Worm (Caenorhabditis elegans) whole organism, young adult: ENCODE results near the gene F47C12.8.

ENCODE experiments used
- F10E7.11 ChIP-seq: sonication (generic microtip); optimal IDR thresholded peaks from 2 replicates; lab custom pipeline; 2017; ENCODE audit warnings: mild to moderate bottlenecking, missing genetic modification characterization, moderate library complexity, missing compliant biosample characterization
- F22D6.2 ChIP-seq: sonication (generic microtip); optimal IDR thresholded peaks from 2 replicates; lab custom pipeline; 2016; ENCODE audit warnings: mild to moderate bottlenecking, missing genetic modification characterization, missing compliant biosample characterization
- F33H1.4 ChIP-seq: fragments of 200-800 bp; sonication (Bioruptor generic); IDR thresholded peaks from 2 replicates; pipeline ENCODE4 v1.3.6; 2022; ENCODE audit warnings: missing genetic modification reagents, missing genetic modification characterization, missing compliant biosample characterization
- F52B5.7 ChIP-seq: sonication (generic microtip); optimal IDR thresholded peaks from 2 replicates; lab custom pipeline; 2016; ENCODE audit warnings: mild to moderate bottlenecking, missing genetic modification characterization, missing compliant biosample characterization
- F55B11.4 ChIP-seq: sonication (generic microtip); optimal IDR thresholded peaks from 2 replicates; lab custom pipeline; 2016; ENCODE audit warnings: missing compliant biosample characterization, missing genetic modification characterization, borderline replicate concordance; ENCODE audit not compliant: insufficient read depth
- K12H6.12 ChIP-seq: fragments of 200-800 bp; sonication (Bioruptor generic); optimal IDR thresholded peaks from 2 replicates; lab custom pipeline; 2018; ENCODE audit warnings: mild to moderate bottlenecking, missing genetic modification characterization, missing compliant biosample characterization
- Y53F4B.3 ChIP-seq: fragments of 200-800 bp; sonication (Bioruptor generic); IDR thresholded peaks from 2 replicates; pipeline ENCODE4 v1.3.6; 2022; ENCODE audit warnings: missing genetic modification reagents, missing genetic modification characterization, missing compliant biosample characterization
- Y53G8AR.9 ChIP-seq: fragments of 200-800 bp; sonication (Bioruptor generic); conservative IDR thresholded peaks from 2 replicates; pipeline ENCODE4 v1.3.6; 2022; ENCODE audit warnings: missing genetic modification reagents, missing genetic modification characterization, missing compliant biosample characterization
- Y67H2A.10 ChIP-seq: fragments of 200-800 bp; sonication (Bioruptor generic); conservative IDR thresholded peaks from 2 replicates; pipeline ENCODE4 v1.3.6; 2022; ENCODE audit warnings: missing genetic modification reagents, missing genetic modification characterization, missing compliant biosample characterization
- ZK185.1 ChIP-seq: sonication (generic microtip); optimal IDR thresholded peaks from 2 replicates; lab custom pipeline; 2016; ENCODE audit warnings: mild to moderate bottlenecking, missing genetic modification characterization, missing compliant biosample characterization; ENCODE audit not compliant: poor library complexity, severe bottlenecking
- akir-1 ChIP-seq: fragments of 200-800 bp; sonication (Bioruptor generic); optimal IDR thresholded peaks from 2 replicates; lab custom pipeline; 2018; ENCODE audit warnings: mild to moderate bottlenecking, missing genetic modification characterization, moderate library complexity, missing compliant biosample characterization
- athp-1 ChIP-seq: sonication (generic microtip); optimal IDR thresholded peaks from 2 replicates; lab custom pipeline; 2017; ENCODE audit warnings: mild to moderate bottlenecking, missing genetic modification characterization, missing compliant biosample characterization
- bed-1 ChIP-seq: fragments of 200-800 bp; sonication (Bioruptor generic); IDR thresholded peaks from 2 replicates; pipeline ENCODE4 v1.3.6; 2022; ENCODE audit warnings: missing genetic modification reagents, missing genetic modification characterization, missing compliant biosample characterization
- dpl-1 ChIP-seq: fragments of 150-350 bp; optimal IDR thresholded peaks from 2 replicates; lab custom pipeline; 2014; ENCODE audit warnings: missing biosample characterization, missing genetic modification reagents, missing genetic modification characterization
- ekl-4 ChIP-seq: fragments of 200-800 bp; sonication (Bioruptor generic); IDR thresholded peaks from 2 replicates; pipeline ENCODE4 v1.3.6; 2022; ENCODE audit warnings: missing genetic modification reagents, missing genetic modification characterization, missing compliant biosample characterization
- fkh-3 ChIP-seq: sonication (generic microtip); optimal IDR thresholded peaks from 2 replicates; lab custom pipeline; 2016; ENCODE audit warnings: mild to moderate bottlenecking, missing genetic modification characterization, missing compliant biosample characterization
- hlh-12 ChIP-seq: sonication (generic microtip); optimal IDR thresholded peaks from 2 replicates; lab custom pipeline; 2016; ENCODE audit warnings: missing genetic modification characterization, missing compliant biosample characterization
- hlh-26 ChIP-seq: fragments of 200-800 bp; sonication (Bioruptor generic); conservative IDR thresholded peaks from 2 replicates; pipeline ENCODE4 v1.3.6; 2022; ENCODE audit warnings: missing genetic modification reagents, missing genetic modification characterization, missing compliant biosample characterization
- hsf-1 ChIP-seq: fragments of 200-800 bp; sonication (Bioruptor generic); IDR thresholded peaks from 2 replicates; pipeline ENCODE4 v1.3.6; 2022; ENCODE audit warnings: missing genetic modification reagents, missing genetic modification characterization, missing compliant biosample characterization
- lag-1 ChIP-seq: fragments of 200-800 bp; sonication (Bioruptor generic); IDR thresholded peaks from 2 replicates; pipeline ENCODE4 v1.3.6; 2022; ENCODE audit warnings: missing genetic modification reagents, missing genetic modification characterization, missing compliant biosample characterization
- let-607 ChIP-seq, 2 experiments: fragments of 200-800 bp in 1 of 2; sonication (Bioruptor generic) in 1 of 2; sonication (generic microtip) in 1 of 2; optimal IDR thresholded peaks; 2 replicates each; lab custom pipeline; 2016 to 2018; ENCODE audit warnings: mild to moderate bottlenecking in 2 of 2, missing compliant biosample characterization in 2 of 2, missing genetic modification characterization in 2 of 2, moderate library complexity in 2 of 2, missing genotype in 1 of 2
- madf-10 ChIP-seq: sonication (generic microtip); optimal IDR thresholded peaks from 2 replicates; lab custom pipeline; 2016; ENCODE audit warnings: mild to moderate bottlenecking, missing genetic modification characterization, missing compliant biosample characterization
- madf-3 ChIP-seq: fragments of 200-800 bp; sonication (Bioruptor generic); IDR thresholded peaks from 2 replicates; pipeline ENCODE4 v1.3.6; 2022; ENCODE audit warnings: missing genetic modification reagents, missing genetic modification characterization, missing compliant biosample characterization
- mes-4 ChIP-seq: sonication (generic microtip); optimal IDR thresholded peaks from 2 replicates; lab custom pipeline; 2016; ENCODE audit warnings: missing genotype, missing genetic modification characterization, missing compliant biosample characterization
- nfyb-1 ChIP-seq: fragments of 200-800 bp; sonication (Bioruptor generic); IDR thresholded peaks from 2 replicates; pipeline ENCODE4 v1.3.6; 2022; ENCODE audit warnings: missing genetic modification reagents, missing genetic modification characterization, missing compliant biosample characterization
- pbrm-1 ChIP-seq: fragments of 200-800 bp; sonication (Bioruptor generic); IDR thresholded peaks from 2 replicates; pipeline ENCODE4 v1.3.6; 2022; ENCODE audit warnings: missing genetic modification reagents, missing genetic modification characterization, missing compliant biosample characterization
- pha-4 ChIP-seq: fragments of 150-350 bp; sonication (generic microtip); optimal IDR thresholded peaks from 2 replicates; lab custom pipeline; 2014; ENCODE audit warnings: missing biosample characterization, missing genetic modification reagents, missing genetic modification characterization
- repo-1 ChIP-seq: sonication (generic microtip); optimal IDR thresholded peaks from 2 replicates; lab custom pipeline; 2017; ENCODE audit warnings: mild to moderate bottlenecking, missing genetic modification characterization, missing compliant biosample characterization
- snpc-3.4 ChIP-seq: sonication (generic microtip); optimal IDR thresholded peaks from 2 replicates; lab custom pipeline; 2017; ENCODE audit warnings: missing genetic modification characterization, mild to moderate bottlenecking, missing compliant biosample characterization, antibody characterized with exemption, moderate library complexity, missing genotype, missing genetic modification reagents
- sptf-2 ChIP-seq: fragments of 200-800 bp; sonication (Bioruptor generic); optimal IDR thresholded peaks from 2 replicates; lab custom pipeline; 2018; ENCODE audit warnings: mild to moderate bottlenecking, missing genetic modification characterization, missing compliant biosample characterization
- tbp1 ChIP-seq: fragments of 200-800 bp; sonication (Bioruptor generic); optimal IDR thresholded peaks from 2 replicates; lab custom pipeline; 2018; ENCODE audit warnings: mild to moderate bottlenecking, missing genetic modification characterization, missing compliant biosample characterization
- tlf-1 ChIP-seq: fragments of 200-800 bp; sonication (Bioruptor generic); optimal IDR thresholded peaks from 2 replicates; lab custom pipeline; 2018; ENCODE audit warnings: mild to moderate bottlenecking, missing genetic modification characterization, missing compliant biosample characterization
- unc-62 ChIP-seq: fragments of 150-350 bp; optimal IDR thresholded peaks from 2 replicates; lab custom pipeline; 2014; ENCODE audit warnings: missing biosample characterization, missing genetic modification reagents, missing genetic modification characterization
- xnd-1 ChIP-seq: sonication (generic microtip); optimal IDR thresholded peaks from 2 replicates; lab custom pipeline; 2016; ENCODE audit warnings: missing genotype, missing genetic modification reagents, missing genetic modification characterization, missing compliant biosample characterization
- zim-3 ChIP-seq: sonication (generic microtip); optimal IDR thresholded peaks from 2 replicates; lab custom pipeline; 2017; ENCODE audit warnings: mild to moderate bottlenecking, missing genetic modification characterization, moderate library complexity, missing compliant biosample characterization
- ztf-18 ChIP-seq: sonication (generic microtip); optimal IDR thresholded peaks from 2 replicates; lab custom pipeline; 2016; ENCODE audit warnings: missing genotype, mild to moderate bottlenecking, missing genetic modification characterization, missing compliant biosample characterization
- ztf-6 ChIP-seq: fragments of 200-800 bp; sonication (Bioruptor generic); IDR thresholded peaks from 2 replicates; pipeline ENCODE4 v1.3.6; 2022; ENCODE audit warnings: missing genetic modification reagents, missing genetic modification characterization, missing compliant biosample characterization

F47C12.8 gene

DNA sequence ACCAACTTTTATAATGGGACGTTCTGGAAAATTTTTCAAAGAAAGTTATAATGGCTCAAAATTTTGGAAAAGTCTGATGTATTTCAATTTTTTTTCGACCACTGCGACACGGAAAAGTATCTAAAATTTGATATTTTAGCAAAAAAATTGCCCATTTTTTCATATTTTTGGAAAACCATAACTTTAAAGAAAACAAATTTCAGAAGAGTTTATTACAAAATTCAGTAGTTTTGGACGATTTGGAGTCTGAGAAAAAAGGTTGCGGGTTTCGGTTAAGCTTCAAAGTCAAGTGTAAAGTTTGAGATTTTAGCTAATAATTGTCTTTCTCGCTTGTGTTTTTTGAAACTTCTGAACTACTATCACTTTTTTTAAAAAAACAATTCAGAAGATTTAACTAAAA is 10.3 kb downstream of the F47C12.8 start:
- TF ChIP-seq xnd-1 (no peak), F22D6.2 (tag; lab: Kevin White, UChicago) (no peak), ztf-18 (tag; lab: Kevin White, UChicago) (no peak), repo-1 (tag; lab: Kevin White, UChicago) (no peak), tlf-1 (no peak), hlh-26 (GFP tag; lab: Robert Waterston, UW) (no peak), nfyb-1 (GFP tag; lab: Robert Waterston, UW) (no peak), madf-3 (no peak), hlh-12 (tag; lab: Kevin White, UChicago) (no peak), let-607 (tag; optimal IDR thresholded peaks at IDR 0.05; lab: Kevin White, UChicago) (no peak), Y53G8AR.9 (GFP tag; lab: Robert Waterston, UW) (no peak), pha-4 (tag; lab: Kevin White, UChicago) (no peak), madf-10 (tag; lab: Kevin White, UChicago) (no peak), hsf-1 (GFP tag; lab: Robert Waterston, UW) (no peak), mes-4 (tag; lab: Kevin White, UChicago) (no peak), ztf-6 (GFP tag; lab: Robert Waterston, UW) (no peak), akir-1 (no peak), F33H1.4 (GFP tag; lab: Robert Waterston, UW) (no peak)
- TF ChIP-seq, all 124 proteins: peak for 0

DNA sequence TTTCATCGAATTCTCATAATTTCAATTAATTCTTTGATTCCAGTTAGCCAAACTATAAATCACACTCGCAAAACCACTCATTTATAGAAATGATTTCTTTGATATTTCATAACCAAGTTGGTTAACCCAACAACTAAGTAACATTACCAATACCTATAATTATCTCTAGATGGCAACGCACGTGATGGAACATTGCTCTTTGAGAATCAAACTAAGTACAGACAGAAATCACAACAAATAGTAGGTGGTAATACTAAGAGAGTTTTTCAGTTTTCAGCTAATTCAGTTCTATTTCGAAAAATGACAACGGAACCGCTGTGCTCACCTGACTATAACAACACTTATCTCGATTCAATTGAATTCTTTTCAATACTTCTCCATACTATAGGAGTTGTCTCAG is 16.8 kb downstream of the F47C12.8 start, which contains the start of gene srh-223:
srh-223 (plus strand) TSS at position 301 of the 400 bp plus-strand sequence.
- TF ChIP-seq K12H6.12 (tag; lab: Kevin White, UChicago): no peak
- no peak for TF ChIP-seq Y67H2A.10 (GFP tag; lab: Robert Waterston, UW)
- TF ChIP-seq lag-1 (GFP tag; lab: Robert Waterston, UW): no peak
- TF ChIP-seq bed-1 (GFP tag; lab: Robert Waterston, UW): no peak
- TF ChIP-seq F52B5.7 (tag; lab: Kevin White, UChicago): no peak

DNA sequence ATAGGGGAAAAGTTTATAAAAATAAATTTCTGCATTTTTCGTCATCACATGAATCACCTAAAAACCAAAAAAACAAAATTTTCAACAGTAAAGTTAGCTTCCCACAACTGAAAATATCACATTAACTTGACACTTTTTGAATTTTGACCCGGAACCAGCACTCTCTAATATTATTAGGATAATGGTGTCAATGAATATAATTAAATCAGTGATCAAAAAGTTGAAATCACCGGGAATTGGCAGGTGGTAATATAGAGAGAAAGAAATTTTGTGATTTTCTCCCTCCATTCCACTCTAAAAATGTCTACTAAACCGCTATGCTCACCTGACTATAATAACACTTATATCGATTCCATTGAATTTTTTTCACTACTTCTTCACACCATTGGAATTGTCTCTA is 18.9 kb downstream of the F47C12.8 start, which contains the start of gene srh-222:
srh-222 (plus strand) TSS at position 301 of the 400 bp plus-strand sequence.
- no peak for TF ChIP-seq pbrm-1 (GFP tag; lab: Robert Waterston, UW)
- no peak for TF ChIP-seq athp-1 (tag; lab: Kevin White, UChicago)
- no peak for TF ChIP-seq F55B11.4 (tag; lab: Kevin White, UChicago)
- TF ChIP-seq tbp1 (GFP tag; lab: Kevin White, UChicago): no peak
- no peak for TF ChIP-seq xnd-1
- no peak for TF ChIP-seq dpl-1
- no peak for TF ChIP-seq akir-1
- no peak for TF ChIP-seq Y53F4B.3 (GFP tag; lab: Robert Waterston, UW)
- TF ChIP-seq unc-62: no peak
- TF ChIP-seq fkh-3 (tag; lab: Kevin White, UChicago): no peak
- TF ChIP-seq ZK185.1 (tag; lab: Kevin White, UChicago): no peak
- TF ChIP-seq F10E7.11 (tag; lab: Kevin White, UChicago): no peak
- TF ChIP-seq snpc-3.4 (tag; lab: Kevin White, UChicago): no peak
- no peak for TF ChIP-seq ekl-4 (GFP tag; lab: Robert Waterston, UW)
- TF ChIP-seq zim-3 (tag; lab: Kevin White, UChicago): no peak
- no peak for TF ChIP-seq sptf-2 (GFP tag; lab: Kevin White, UChicago)
- TF ChIP-seq pha-4 (tag; lab: Kevin White, UChicago): no peak
